Worm (Caenorhabditis elegans) whole organism, L4 larva: ENCODE data around the gene B0524.5.

ENCODE experiments used
- D1046.2 ChIP-seq: fragments of 200-800 bp; sonication (Bioruptor generic); IDR thresholded peaks from 2 replicates; pipeline ENCODE4 v1.3.6; 2022; ENCODE audit warnings: missing genetic modification characterization, missing compliant biosample characterization
- F10B5.3 ChIP-seq: sonication (generic microtip); optimal IDR thresholded peaks from 2 replicates; lab custom pipeline; 2016; ENCODE audit warnings: mild to moderate bottlenecking, missing genetic modification characterization, missing compliant biosample characterization
- F49E8.2 ChIP-seq: sonication (generic microtip); optimal IDR thresholded peaks from 2 replicates; lab custom pipeline; 2016; ENCODE audit warnings: missing compliant biosample characterization, mild to moderate bottlenecking, missing genetic modification characterization, borderline replicate concordance
- R02D3.7 ChIP-seq: fragments of 150-350 bp; sonication (generic microtip); optimal IDR thresholded peaks from 3 replicates; lab custom pipeline; 2014; ENCODE audit warnings: missing biosample characterization, missing genetic modification characterization
- T26A8.4 ChIP-seq: fragments of 200-800 bp; sonication (Bioruptor generic); IDR thresholded peaks from 2 replicates; pipeline ENCODE4 v1.3.6; 2022; ENCODE audit warnings: missing genetic modification characterization, missing compliant biosample characterization
- Y105C5A.15 ChIP-seq: fragments of 200-800 bp; sonication (Bioruptor generic); IDR thresholded peaks from 2 replicates; pipeline ENCODE4 v1.3.6; 2022; ENCODE audit warnings: missing genetic modification characterization, missing compliant biosample characterization
- Y75B8A.6 ChIP-seq: fragments of 200-800 bp; sonication (Bioruptor generic); IDR thresholded peaks from 2 replicates; pipeline ENCODE4 v1.3.6; 2022; ENCODE audit warnings: missing genetic modification reagents, missing genetic modification characterization, missing compliant biosample characterization
- ZK337.2 ChIP-seq: fragments of 200-800 bp; sonication (Bioruptor generic); IDR thresholded peaks from 2 replicates; pipeline ENCODE4 v1.3.6; 2022; ENCODE audit warnings: missing genetic modification reagents, missing genetic modification characterization, missing compliant biosample characterization
- ZK546.5 ChIP-seq, 2 experiments: sonication (generic microtip); optimal IDR thresholded peaks; 2 replicates each; lab custom pipeline; 2017; ENCODE audit warnings: missing biosample characterization in 2 of 2, missing genetic modification characterization in 2 of 2
- aha-1 ChIP-seq: fragments of 150-350 bp; peaks from one replicate; lab custom pipeline; 2014; ENCODE audit warnings: missing biosample characterization, missing genetic modification characterization
- ama-1 ChIP-seq: fragments of 150-350 bp; optimal IDR thresholded peaks from 2 replicates; lab custom pipeline; 2014; ENCODE audit warnings: inconsistent platforms, mixed read lengths
- ceh-28 ChIP-seq: fragments of 150-350 bp; optimal IDR thresholded peaks from 2 replicates; lab custom pipeline; 2014; ENCODE audit warnings: missing biosample characterization, missing genetic modification reagents, missing genetic modification characterization
- ceh-44 ChIP-seq: fragments of 200-800 bp; sonication (Bioruptor generic); IDR thresholded peaks from 2 replicates; pipeline ENCODE4 v1.3.6; 2022; ENCODE audit warnings: missing genetic modification reagents, missing genetic modification characterization, missing compliant biosample characterization
- ceh-62 ChIP-seq: sonication (generic microtip); optimal IDR thresholded peaks from 2 replicates; lab custom pipeline; 2017; ENCODE audit warnings: missing biosample characterization, missing genetic modification characterization
- cey-2 ChIP-seq: sonication (generic microtip); optimal IDR thresholded peaks from 3 replicates; lab custom pipeline; 2017; ENCODE audit warnings: missing genetic modification characterization, mild to moderate bottlenecking, missing compliant biosample characterization, antibody characterized with exemption, borderline replicate concordance; ENCODE audit not compliant: insufficient read depth
- ctbp-1 ChIP-seq: fragments of 200-800 bp; sonication (Bioruptor generic); IDR thresholded peaks from 2 replicates; pipeline ENCODE4 v1.3.6; 2022; ENCODE audit warnings: missing genetic modification reagents, missing genetic modification characterization, missing compliant biosample characterization
- dmd-6 ChIP-seq: fragments of 200-800 bp; sonication (Bioruptor generic); IDR thresholded peaks from 2 replicates; pipeline ENCODE4 v1.3.6; 2022; ENCODE audit warnings: missing genetic modification reagents, missing genetic modification characterization, missing compliant biosample characterization
- dmd-8 ChIP-seq: fragments of 200-800 bp; sonication (Bioruptor generic); IDR thresholded peaks from 2 replicates; pipeline ENCODE4 v1.3.6; 2022; ENCODE audit warnings: missing genetic modification characterization, missing compliant biosample characterization
- dpl-1 ChIP-seq: fragments of 150-350 bp; optimal IDR thresholded peaks from 2 replicates; lab custom pipeline; 2014; ENCODE audit warnings: missing biosample characterization, missing genetic modification reagents, missing genetic modification characterization
- duxl-1 ChIP-seq: sonication (generic microtip); optimal IDR thresholded peaks from 2 replicates; lab custom pipeline; 2016; ENCODE audit warnings: mild to moderate bottlenecking, missing genetic modification characterization, moderate library complexity, missing compliant biosample characterization; ENCODE audit not compliant: poor library complexity
- egl-43 ChIP-seq: fragments of 200-800 bp; sonication (Bioruptor generic); IDR thresholded peaks from 2 replicates; pipeline ENCODE4 v1.3.6; 2022; ENCODE audit warnings: missing genetic modification reagents, missing genetic modification characterization, missing compliant biosample characterization
- hif-1 ChIP-seq, 2 experiments: sonication (generic microtip); optimal IDR thresholded peaks; 2 replicates each; lab custom pipeline; 2016 to 2017; ENCODE audit warnings: missing compliant biosample characterization in 2 of 2, missing genetic modification characterization in 2 of 2, missing genetic modification reagents in 2 of 2, missing genotype in 2 of 2, mild to moderate bottlenecking in 1 of 2
- hlh-11 ChIP-seq: fragments of 200-800 bp; sonication (Bioruptor generic); optimal IDR thresholded peaks from 2 replicates; lab custom pipeline; 2018; ENCODE audit warnings: mild to moderate bottlenecking, missing genetic modification characterization, missing compliant biosample characterization
- hlh-30 ChIP-seq: sonication (generic microtip); optimal IDR thresholded peaks from 2 replicates; lab custom pipeline; 2017; ENCODE audit warnings: antibody characterized with exemption, mild to moderate bottlenecking, missing genetic modification characterization, missing compliant biosample characterization; ENCODE audit not compliant: insufficient read depth
- jun-1 ChIP-seq: fragments of 150-350 bp; optimal IDR thresholded peaks from 2 replicates; lab custom pipeline; 2014; ENCODE audit warnings: missing biosample characterization, missing genetic modification reagents, missing genetic modification characterization
- lin-13 ChIP-seq: fragments of 150-350 bp; optimal IDR thresholded peaks from 2 replicates; lab custom pipeline; 2014; ENCODE audit warnings: missing biosample characterization, missing genetic modification reagents, missing genetic modification characterization
- lin-39 ChIP-seq: fragments of 150-350 bp; optimal IDR thresholded peaks from 2 replicates; lab custom pipeline; 2014; ENCODE audit warnings: missing biosample characterization, missing genetic modification reagents, missing genetic modification characterization
- lir-3 ChIP-seq: sonication (generic microtip); optimal IDR thresholded peaks from 2 replicates; lab custom pipeline; 2016; ENCODE audit warnings: mild to moderate bottlenecking, missing genetic modification characterization, missing compliant biosample characterization
- lsy-2 ChIP-seq, 2 experiments: fragments of 150-350 bp in 1 of 2; sonication (generic microtip) in 1 of 2; optimal IDR thresholded peaks; 2 replicates each; lab custom pipeline; 2014 to 2017; ENCODE audit warnings: missing biosample characterization in 2 of 2, missing genetic modification characterization in 2 of 2
- madf-5 ChIP-seq, 2 experiments: fragments of 200-800 bp; sonication (Bioruptor generic); IDR thresholded peaks; 2 replicates each; pipeline ENCODE4 v1.3.6; 2022; ENCODE audit warnings: missing compliant biosample characterization in 2 of 2, missing genetic modification characterization in 2 of 2
- mdl-1 ChIP-seq, 2 experiments: fragments of 150-350 bp in 1 of 2; sonication (generic microtip) in 1 of 2; optimal IDR thresholded peaks; 2 replicates each; lab custom pipeline; 2014 to 2017; ENCODE audit warnings: missing biosample characterization in 2 of 2, missing genetic modification characterization in 2 of 2
- mdt-29 ChIP-seq: fragments of 200-800 bp; sonication (Bioruptor generic); IDR thresholded peaks from 2 replicates; pipeline ENCODE4 v1.3.6; 2022; ENCODE audit warnings: missing genetic modification reagents, missing genetic modification characterization, missing compliant biosample characterization
- mxl-3 ChIP-seq: fragments of 200-800 bp; sonication (Bioruptor generic); optimal IDR thresholded peaks from 2 replicates; lab custom pipeline; 2018; ENCODE audit warnings: mild to moderate bottlenecking, missing genetic modification characterization, missing compliant biosample characterization
- nhr-11 ChIP-seq: fragments of 150-350 bp; optimal IDR thresholded peaks from 2 replicates; lab custom pipeline; 2014; ENCODE audit warnings: missing biosample characterization, missing genetic modification characterization
- nhr-111 ChIP-seq: fragments of 200-800 bp; sonication (Bioruptor generic); optimal IDR thresholded peaks from 2 replicates; lab custom pipeline; 2018; ENCODE audit warnings: mild to moderate bottlenecking, missing genetic modification characterization, missing compliant biosample characterization
- nhr-42 ChIP-seq: fragments of 200-800 bp; sonication (Bioruptor generic); IDR thresholded peaks from 2 replicates; pipeline ENCODE4 v1.3.6; 2022; ENCODE audit warnings: missing genetic modification characterization, missing compliant biosample characterization
- nhr-48 ChIP-seq: sonication (generic microtip); optimal IDR thresholded peaks from 2 replicates; lab custom pipeline; 2016; ENCODE audit warnings: mild to moderate bottlenecking, missing genetic modification characterization, missing compliant biosample characterization
- pqm-1 ChIP-seq: sonication (generic microtip); optimal IDR thresholded peaks from 2 replicates; lab custom pipeline; 2017; ENCODE audit warnings: missing biosample characterization, missing genetic modification characterization
- rbr-2 ChIP-seq: sonication (generic microtip); optimal IDR thresholded peaks from 2 replicates; lab custom pipeline; 2016; ENCODE audit warnings: missing genotype, missing genetic modification characterization, missing compliant biosample characterization
- saeg-2 ChIP-seq: fragments of 200-800 bp; sonication (Bioruptor generic); IDR thresholded peaks from 2 replicates; pipeline ENCODE4 v1.3.6; 2022; ENCODE audit warnings: missing genetic modification reagents, missing genetic modification characterization, missing compliant biosample characterization
- sdz-12 ChIP-seq: fragments of 200-800 bp; sonication (Bioruptor generic); optimal IDR thresholded peaks from 2 replicates; lab custom pipeline; 2018; ENCODE audit warnings: mild to moderate bottlenecking, missing genetic modification characterization, missing compliant biosample characterization
- snpc-1.2 ChIP-seq: fragments of 200-800 bp; sonication (Bioruptor generic); IDR thresholded peaks from 2 replicates; pipeline ENCODE4 v1.3.6; 2022; ENCODE audit warnings: missing genetic modification reagents, missing genetic modification characterization, missing compliant biosample characterization
- snpc-4 ChIP-seq: fragments of 150-350 bp; optimal IDR thresholded peaks from 2 replicates; lab custom pipeline; 2014; ENCODE audit warnings: missing biosample characterization, missing genetic modification characterization
- tag-97 ChIP-seq: fragments of 200-800 bp; sonication (Bioruptor generic); IDR thresholded peaks from 2 replicates; pipeline ENCODE4 v1.3.6; 2022; ENCODE audit warnings: missing genetic modification characterization, missing compliant biosample characterization
- tra-1 ChIP-seq: fragments of 200-800 bp; sonication (Bioruptor generic); IDR thresholded peaks from 2 replicates; pipeline ENCODE4 v1.3.6; 2022; ENCODE audit warnings: missing genetic modification reagents, missing genetic modification characterization, missing compliant biosample characterization
- unc-130 ChIP-seq: sonication (generic microtip); optimal IDR thresholded peaks from 2 replicates; lab custom pipeline; 2016; ENCODE audit warnings: missing genetic modification reagents, missing genetic modification characterization, missing compliant biosample characterization
- unc-62 ChIP-seq, 3 experiments: fragments of 150-350 bp in 1 of 3; sonication (generic microtip); optimal IDR thresholded peaks in 2 of 3; peaks in 1 of 3; 1 replicate in 1 of 3; 2 replicates in 2 of 3; lab custom pipeline; 2014 to 2017; ENCODE audit warnings: missing biosample characterization in 3 of 3, missing genetic modification characterization in 3 of 3, missing genetic modification reagents in 3 of 3, missing genotype in 1 of 3
- ztf-7 ChIP-seq: fragments of 150-350 bp; optimal IDR thresholded peaks from 2 replicates; lab custom pipeline; 2014; ENCODE audit warnings: missing biosample characterization, missing genetic modification characterization

B0524.5 gene

DNA sequence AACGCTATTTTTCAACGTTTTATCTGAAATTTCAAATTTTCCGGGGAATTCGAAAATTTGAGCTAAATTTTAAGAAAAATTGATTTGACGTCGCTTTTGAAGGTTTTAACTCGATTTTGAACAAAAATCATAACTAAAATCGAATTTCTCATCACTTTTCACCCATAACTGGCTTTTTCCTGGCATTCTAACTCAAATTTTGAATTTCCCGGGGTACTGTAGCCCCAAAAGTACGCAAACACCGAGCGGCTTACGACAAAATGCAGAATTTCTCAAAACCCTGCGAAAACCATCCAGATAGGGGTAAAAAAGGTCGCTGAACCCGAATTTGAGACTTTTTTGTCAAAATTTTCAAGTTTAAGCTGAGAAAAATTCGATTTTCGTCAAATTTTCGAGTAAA, 33.5 kb upstream of the B0524.5 start:
- TF ChIP-seq lin-13 (GFP tag; lab: Kevin White, UChicago): peak; percentile 5
- TF ChIP-seq lsy-2 (tag; optimal IDR thresholded peaks at IDR 0.05; lab: Kevin White, UChicago): peak in 1 of 2 experiments; percentile 2
- no peak for TF ChIP-seq D1046.2 (GFP tag; lab: Robert Waterston, UW)
- no peak for TF ChIP-seq ama-1 (lab: Kevin White, UChicago)
- TF ChIP-seq tag-97 (GFP tag; lab: Robert Waterston, UW): no peak
- no peak for TF ChIP-seq Y75B8A.6 (GFP tag; lab: Robert Waterston, UW)
- TF ChIP-seq ztf-7 (tag; lab: Kevin White, UChicago): no peak
- TF ChIP-seq unc-62 (GFP tag; optimal IDR thresholded peaks at IDR 0.05 in 1 of 2; lab: Kevin White, UChicago): peak in 1 of 2 experiments; percentile 62
- TF ChIP-seq unc-62 (tag; optimal IDR thresholded peaks at IDR 0.05; lab: Kevin White, UChicago): no peak
- TF ChIP-seq, all 104 proteins: peak for 3

DNA sequence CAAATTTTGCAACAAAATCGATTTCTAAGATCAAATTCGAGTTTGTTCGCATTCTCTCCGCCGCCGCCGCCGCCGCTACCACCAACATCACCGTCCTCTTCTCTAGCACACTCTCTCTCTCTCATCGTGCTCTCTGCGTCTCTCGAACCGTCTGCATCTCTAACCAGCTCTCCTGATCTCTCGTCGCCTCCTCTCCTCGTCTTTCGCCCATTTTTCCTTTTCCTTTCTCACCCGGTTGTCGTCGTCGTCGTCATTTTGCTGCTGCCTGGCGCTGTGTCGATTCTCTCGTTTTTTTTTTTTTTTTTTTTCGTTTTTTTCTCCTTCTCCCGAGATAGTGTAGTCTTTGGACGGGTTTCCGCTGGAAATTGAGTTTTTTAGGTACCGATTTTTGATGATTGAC, 32.8 kb upstream of the B0524.5 start:
- TF ChIP-seq mdt-29 (GFP tag; lab: Robert Waterston, UW): no peak; the same call in 1 of the 2 replicates
- TF ChIP-seq ZK546.5 (tag; optimal IDR thresholded peaks at IDR 0.05; lab: Kevin White, UChicago): no peak
- TF ChIP-seq aha-1: peak; percentile 97
- no peak for TF ChIP-seq snpc-4 (tag; lab: Kevin White, UChicago)
- peak; percentile 32 for TF ChIP-seq dpl-1 (GFP tag; lab: Kevin White, UChicago)
- peak; percentile 76 for TF ChIP-seq ama-1 (lab: Kevin White, UChicago)
- TF ChIP-seq nhr-42 (GFP tag; lab: Robert Waterston, UW): peak; percentile 56; the same call in 1 of the 2 replicates
- no peak for TF ChIP-seq Y105C5A.15 (GFP tag; lab: Robert Waterston, UW)
- TF ChIP-seq unc-130: no peak
- peak; percentile 88 for TF ChIP-seq nhr-11
- no peak for TF ChIP-seq R02D3.7 (tag; lab: Kevin White, UChicago)
- TF ChIP-seq rbr-2 (tag; lab: Kevin White, UChicago): peak; percentile 90
- peak; percentile 81 to 90 for TF ChIP-seq mdl-1 (tag; optimal IDR thresholded peaks at IDR 0.05; lab: Kevin White, UChicago)
- TF ChIP-seq nhr-111 (GFP tag; lab: Kevin White, UChicago): no peak
- no peak for TF ChIP-seq ceh-44
- TF ChIP-seq D1046.2 (GFP tag; lab: Robert Waterston, UW): no peak
- TF ChIP-seq ceh-28 (tag; lab: Kevin White, UChicago): peak; percentile 6
- no peak for TF ChIP-seq tag-97 (GFP tag; lab: Robert Waterston, UW)
- TF ChIP-seq ceh-62 (tag; lab: Kevin White, UChicago): no peak
- no peak for TF ChIP-seq lir-3 (tag; lab: Kevin White, UChicago)
- TF ChIP-seq pqm-1 (tag; lab: Kevin White, UChicago): no peak
- no peak for TF ChIP-seq F10B5.3 (tag; lab: Kevin White, UChicago)
- TF ChIP-seq ctbp-1 (GFP tag; lab: Robert Waterston, UW): peak; percentile 92
- 0 out of 4 replicates have a peak, but pooled peaks of 1 of the 2 experiments have one; percentile 38 for TF ChIP-seq madf-5 (GFP tag; IDR thresholded peaks at IDR 0.05; lab: Robert Waterston, UW)
- no peak for TF ChIP-seq dmd-8
- peak; percentile 90 for TF ChIP-seq hlh-30 (tag; lab: Kevin White, UChicago)
- TF ChIP-seq lin-39 (tag; lab: Kevin White, UChicago): no peak
- peak; percentile 81 for TF ChIP-seq cey-2 (tag; lab: Kevin White, UChicago)
- TF ChIP-seq hlh-11 (tag; lab: Kevin White, UChicago): peak; percentile 99
- TF ChIP-seq lsy-2 (tag; optimal IDR thresholded peaks at IDR 0.05; lab: Kevin White, UChicago): peak; percentile 68 to 88
- TF ChIP-seq jun-1: peak; percentile 87
- peak; percentile 47; the same call in 1 of the 2 replicates for TF ChIP-seq ZK337.2 (GFP tag; lab: Robert Waterston, UW)
- peak; percentile 91 for TF ChIP-seq saeg-2
- TF ChIP-seq tra-1 (GFP tag; lab: Robert Waterston, UW): peak; percentile 96
- TF ChIP-seq T26A8.4 (GFP tag; lab: Robert Waterston, UW): peak; percentile 85
- no peak for TF ChIP-seq snpc-1.2 (GFP tag; lab: Robert Waterston, UW)
- peak; percentile 43 for TF ChIP-seq duxl-1 (tag; lab: Kevin White, UChicago)
- peak in 1 of 2 experiments; percentile 76 for TF ChIP-seq hif-1 (tag; optimal IDR thresholded peaks at IDR 0.05; lab: Kevin White, UChicago)
- no peak for TF ChIP-seq F49E8.2
- peak; percentile 100 for TF ChIP-seq dmd-6 (GFP tag; lab: Robert Waterston, UW)
- peak; percentile 69 for TF ChIP-seq mxl-3 (GFP tag; lab: Kevin White, UChicago)
- TF ChIP-seq nhr-48 (tag; lab: Kevin White, UChicago): peak; percentile 93
- peak; percentile 79 for TF ChIP-seq egl-43 (GFP tag; lab: Robert Waterston, UW)
- no peak for TF ChIP-seq sdz-12
